Fruit fly (Drosophila melanogaster) whole organism, embryonic: Measurements from ENCODE around the gene ftz-f1.

Experiments used
- ATbp ChIP-seq: fragments of 200-800 bp; sonication (Bioruptor generic); optimal IDR thresholded peaks from 2 replicates; lab custom pipeline; 2017; ENCODE audit warnings: missing biosample characterization, mild to moderate bottlenecking, missing genetic modification characterization, missing genetic modification reagents
- Atf6 ChIP-seq: fragments of 200-800 bp; sonication (Bioruptor generic); IDR thresholded peaks from 2 replicates; pipeline ENCODE4 v1.3.6; 2022; ENCODE audit warnings: missing biosample characterization, missing genetic modification characterization
- Bteb2 ChIP-seq: fragments of 200-800 bp; sonication (Bioruptor generic); optimal IDR thresholded peaks from 2 replicates; lab custom pipeline; 2016; ENCODE audit warnings: missing biosample characterization, missing genetic modification characterization
- CG10431 ChIP-seq: fragments of 200-800 bp; sonication (Bioruptor generic); optimal IDR thresholded peaks from 3 replicates; lab custom pipeline; 2018; ENCODE audit warnings: missing biosample characterization, mild to moderate bottlenecking, missing genetic modification characterization
- CG10654 ChIP-seq: fragments of 200-800 bp; sonication (Bioruptor generic); optimal IDR thresholded peaks from 2 replicates; lab custom pipeline; 2016; ENCODE audit warnings: missing biosample characterization, missing genetic modification characterization
- CG11247 ChIP-seq: fragments of 200-800 bp; sonication (Bioruptor generic); IDR thresholded peaks from 2 replicates; pipeline ENCODE4 v1.3.6; 2022; ENCODE audit warnings: missing biosample characterization, missing genetic modification characterization
- CG12155 ChIP-seq: fragments of 200-800 bp; sonication (Bioruptor generic); optimal IDR thresholded peaks from 3 replicates; lab custom pipeline; 2016; ENCODE audit warnings: missing biosample characterization, missing genetic modification characterization
- CG12219 ChIP-seq: fragments of 200-800 bp; sonication (Bioruptor generic); optimal IDR thresholded peaks from 3 replicates; lab custom pipeline; 2018; ENCODE audit warnings: missing biosample characterization, mild to moderate bottlenecking, missing genetic modification characterization
- CG13624 ChIP-seq: fragments of 200-800 bp; sonication (Bioruptor generic); optimal IDR thresholded peaks from 2 replicates; lab custom pipeline; 2016; ENCODE audit warnings: missing biosample characterization, missing genetic modification characterization
- CG13894 ChIP-seq: fragments of 200-800 bp; sonication (Bioruptor generic); optimal IDR thresholded peaks from 3 replicates; lab custom pipeline; 2018; ENCODE audit warnings: missing biosample characterization, mild to moderate bottlenecking, missing genetic modification characterization, moderate library complexity
- CG14441 ChIP-seq: fragments of 200-800 bp; sonication (Bioruptor generic); IDR thresholded peaks from 2 replicates; pipeline ENCODE4 v1.3.6; 2022; ENCODE audit warnings: missing biosample characterization, missing genetic modification characterization
- CG15269 ChIP-seq: fragments of 200-800 bp; sonication (Bioruptor generic); optimal IDR thresholded peaks from 2 replicates; lab custom pipeline; 2018; ENCODE audit warnings: missing biosample characterization, mild to moderate bottlenecking, missing genetic modification characterization, moderate library complexity
- CG1602 ChIP-seq: fragments of 200-800 bp; sonication (Bioruptor generic); optimal IDR thresholded peaks from 3 replicates; lab custom pipeline; 2016; ENCODE audit warnings: missing biosample characterization, missing genetic modification characterization
- CG3281 ChIP-seq: fragments of 200-800 bp; sonication (Bioruptor generic); optimal IDR thresholded peaks from 3 replicates; lab custom pipeline; 2017; ENCODE audit warnings: missing biosample characterization, mild to moderate bottlenecking, missing genetic modification characterization
- CG3995 ChIP-seq: fragments of 200-800 bp; sonication (Bioruptor generic); optimal IDR thresholded peaks from 3 replicates; lab custom pipeline; 2016; ENCODE audit warnings: missing biosample characterization, missing genetic modification characterization
- CG42726 ChIP-seq: fragments of 200-800 bp; sonication (Bioruptor generic); IDR thresholded peaks from 2 replicates; pipeline ENCODE4 v1.3.6; 2022; ENCODE audit warnings: missing biosample characterization, missing genetic modification characterization; ENCODE audit not compliant: partially characterized antibody
- CG4404 ChIP-seq: fragments of 200-800 bp; sonication (Bioruptor generic); IDR thresholded peaks from 2 replicates; pipeline ENCODE4 v1.3.6; 2022; ENCODE audit warnings: missing biosample characterization, missing genetic modification characterization
- CG4820 ChIP-seq: fragments of 200-800 bp; sonication (Bioruptor generic); optimal IDR thresholded peaks from 3 replicates; lab custom pipeline; 2016; ENCODE audit warnings: missing biosample characterization, missing genetic modification characterization
- CG6654 ChIP-seq: fragments of 200-800 bp; sonication (Bioruptor generic); optimal IDR thresholded peaks from 2 replicates; lab custom pipeline; 2017; ENCODE audit warnings: missing biosample characterization, mild to moderate bottlenecking, missing genetic modification characterization
- CG6689 ChIP-seq: fragments of 200-800 bp; sonication (Bioruptor generic); IDR thresholded peaks from 2 replicates; pipeline ENCODE4 v1.3.6; 2022; ENCODE audit warnings: missing biosample characterization, missing genetic modification characterization
- CG7963 ChIP-seq: fragments of 200-800 bp; sonication (Bioruptor generic); IDR thresholded peaks from 3 replicates; pipeline ENCODE4 v1.3.6; 2022; ENCODE audit warnings: missing biosample characterization, missing genetic modification characterization; ENCODE audit not compliant: partially characterized antibody
- CG8944 ChIP-seq: fragments of 200-800 bp; sonication (Bioruptor generic); optimal IDR thresholded peaks from 3 replicates; lab custom pipeline; 2016; ENCODE audit warnings: missing biosample characterization, missing genetic modification characterization
- CrebB ChIP-seq: fragments of 200-800 bp; sonication (Bioruptor generic); optimal IDR thresholded peaks from 3 replicates; lab custom pipeline; 2018; ENCODE audit warnings: missing biosample characterization, mild to moderate bottlenecking, missing genetic modification characterization
- Dip3 ChIP-seq: fragments of 200-800 bp; sonication (Bioruptor generic); optimal IDR thresholded peaks from 3 replicates; lab custom pipeline; 2016; ENCODE audit warnings: missing biosample characterization, missing genetic modification characterization
- Doc3 ChIP-seq: fragments of 200-800 bp; sonication (Bioruptor generic); IDR thresholded peaks from 3 replicates; pipeline ENCODE4 v1.3.6; 2022; ENCODE audit warnings: missing biosample characterization, missing genetic modification characterization; ENCODE audit not compliant: partially characterized antibody
- E2f2 ChIP-seq: fragments of 200-800 bp; sonication (Bioruptor generic); IDR thresholded peaks from 2 replicates; pipeline ENCODE4 v1.3.6; 2022; ENCODE audit warnings: missing biosample characterization, missing genetic modification characterization
- Ets65A ChIP-seq: fragments of 200-800 bp; sonication (Bioruptor generic); peaks from one replicate; lab custom pipeline; 2016; ENCODE audit warnings: missing biosample characterization, missing genetic modification characterization
- Gsc ChIP-seq: fragments of 200-800 bp; sonication (Bioruptor generic); IDR thresholded peaks from 2 replicates; pipeline ENCODE4 v1.3.6; 2022; ENCODE audit warnings: missing biosample characterization, missing genetic modification characterization
- Hand ChIP-seq: fragments of 200-800 bp; sonication (Bioruptor generic); optimal IDR thresholded peaks from 2 replicates; lab custom pipeline; 2017; ENCODE audit warnings: mild to moderate bottlenecking, missing biosample characterization, missing genetic modification reagents, missing genetic modification characterization
- Hr39 ChIP-seq: fragments of >200 bp; optimal IDR thresholded peaks from 2 replicates; lab custom pipeline; 2017
- Mad ChIP-seq: fragments of 200-800 bp; sonication (Bioruptor generic); optimal IDR thresholded peaks from 2 replicates; lab custom pipeline; 2016; ENCODE audit warnings: missing biosample characterization, missing genetic modification characterization
- NC2α ChIP-seq: fragments of 200-800 bp; sonication (Bioruptor generic); optimal IDR thresholded peaks from 2 replicates; lab custom pipeline; 2016; ENCODE audit warnings: missing biosample characterization, missing genetic modification characterization
- Poxn ChIP-seq: fragments of 200-800 bp; sonication (Bioruptor generic); IDR thresholded peaks from 2 replicates; pipeline ENCODE4 v1.3.6; 2022; ENCODE audit warnings: missing biosample characterization, missing genetic modification characterization
- Sry-β ChIP-seq: fragments of 200-800 bp; sonication (Bioruptor generic); optimal IDR thresholded peaks from 2 replicates; lab custom pipeline; 2018; ENCODE audit warnings: missing biosample characterization, mild to moderate bottlenecking, missing genetic modification characterization, moderate library complexity
- TFAM ChIP-seq: fragments of 200-800 bp; sonication (Bioruptor generic); optimal IDR thresholded peaks from 2 replicates; lab custom pipeline; 2017; ENCODE audit warnings: missing biosample characterization, missing genetic modification characterization, inconsistent platforms
- Trl ChIP-seq, 3 experiments: fragments of >200 bp in 2 of 3; fragments of 200-800 bp in 1 of 3; sonication (Bioruptor generic) in 1 of 3; optimal IDR thresholded peaks; 2 replicates in 1 of 3; 3 replicates in 2 of 3; lab custom pipeline; 2016 to 2017; ENCODE audit warnings: missing biosample characterization in 1 of 3, missing genetic modification characterization in 1 of 3
- ab ChIP-seq: fragments of 200-800 bp; sonication (Bioruptor generic); optimal IDR thresholded peaks from 2 replicates; lab custom pipeline; 2016; ENCODE audit warnings: missing biosample characterization, missing genetic modification characterization
- ash1 ChIP-seq: fragments of 200-800 bp; sonication (Bioruptor generic); optimal IDR thresholded peaks from 2 replicates; lab custom pipeline; 2018; ENCODE audit warnings: missing biosample characterization, mild to moderate bottlenecking, missing genetic modification characterization
- gt ChIP-seq: fragments of 200-800 bp; sonication (Bioruptor generic); IDR thresholded peaks from 2 replicates; pipeline ENCODE4 v1.3.6; 2022; ENCODE audit warnings: missing biosample characterization, missing genetic modification characterization
- h ChIP-seq: fragments of >200 bp; optimal IDR thresholded peaks from 2 replicates; lab custom pipeline; 2017
- hb ChIP-seq: fragments of 200-800 bp; sonication (Bioruptor generic); IDR thresholded peaks from 3 replicates; pipeline ENCODE4 v1.3.6; 2022; ENCODE audit warnings: missing biosample characterization, missing genetic modification characterization; ENCODE audit not compliant: partially characterized antibody
- insv ChIP-seq, 2 experiments: fragments of 200-800 bp; sonication (Bioruptor generic); optimal IDR thresholded peaks; 3 replicates each; lab custom pipeline; 2016 to 2018; ENCODE audit warnings: missing biosample characterization in 2 of 2, missing genetic modification characterization in 2 of 2
- lola ChIP-seq, 3 experiments: fragments of >200 bp in 2 of 3; fragments of 200-800 bp in 1 of 3; sonication (Bioruptor generic) in 1 of 3; optimal IDR thresholded peaks; 2 replicates each; lab custom pipeline; 2017 to 2019; ENCODE audit warnings: missing biosample characterization in 3 of 3, missing genetic modification characterization in 3 of 3, mild to moderate bottlenecking in 1 of 3, moderate library complexity in 1 of 3
- mirr ChIP-seq: fragments of 200-800 bp; sonication (Bioruptor generic); optimal IDR thresholded peaks from 3 replicates; lab custom pipeline; 2018; ENCODE audit warnings: missing biosample characterization, mild to moderate bottlenecking, missing genetic modification characterization
- onecut ChIP-seq: fragments of 200-800 bp; sonication (Bioruptor generic); IDR thresholded peaks from 2 replicates; pipeline ENCODE4 v1.3.6; 2022; ENCODE audit warnings: missing biosample characterization, missing genetic modification characterization
- prd ChIP-seq, 3 experiments: fragments of >200 bp in 2 of 3; fragments of 200-800 bp in 1 of 3; sonication (Bioruptor generic) in 1 of 3; optimal IDR thresholded peaks in 2 of 3; IDR thresholded peaks in 1 of 3; 2 replicates in 2 of 3; 3 replicates in 1 of 3; pipeline versions ENCODE4 v1.3.6 to Lab custom; 2017 to 2022; ENCODE audit warnings: missing biosample characterization in 1 of 3, missing genetic modification characterization in 1 of 3
- rib ChIP-seq: fragments of 200-800 bp; sonication (Bioruptor generic); IDR thresholded peaks from 2 replicates; pipeline ENCODE4 v1.3.6; 2022; ENCODE audit warnings: missing biosample characterization, missing genetic modification characterization
- sna ChIP-seq: fragments of 200-800 bp; sonication (Bioruptor generic); IDR thresholded peaks from 2 replicates; pipeline ENCODE4 v1.3.6; 2022; ENCODE audit warnings: missing biosample characterization, missing genetic modification characterization; ENCODE audit not compliant: partially characterized antibody
- tx ChIP-seq: fragments of 200-800 bp; sonication (Bioruptor generic); optimal IDR thresholded peaks from 2 replicates; lab custom pipeline; 2016; ENCODE audit warnings: missing biosample characterization, missing genetic modification characterization
- zen2 ChIP-seq: fragments of 200-800 bp; sonication (Bioruptor generic); IDR thresholded peaks from 3 replicates; pipeline ENCODE4 v1.3.6; 2022; ENCODE audit warnings: missing biosample characterization, missing genetic modification characterization; ENCODE audit not compliant: partially characterized antibody

The ftz-f1 gene

DNA sequence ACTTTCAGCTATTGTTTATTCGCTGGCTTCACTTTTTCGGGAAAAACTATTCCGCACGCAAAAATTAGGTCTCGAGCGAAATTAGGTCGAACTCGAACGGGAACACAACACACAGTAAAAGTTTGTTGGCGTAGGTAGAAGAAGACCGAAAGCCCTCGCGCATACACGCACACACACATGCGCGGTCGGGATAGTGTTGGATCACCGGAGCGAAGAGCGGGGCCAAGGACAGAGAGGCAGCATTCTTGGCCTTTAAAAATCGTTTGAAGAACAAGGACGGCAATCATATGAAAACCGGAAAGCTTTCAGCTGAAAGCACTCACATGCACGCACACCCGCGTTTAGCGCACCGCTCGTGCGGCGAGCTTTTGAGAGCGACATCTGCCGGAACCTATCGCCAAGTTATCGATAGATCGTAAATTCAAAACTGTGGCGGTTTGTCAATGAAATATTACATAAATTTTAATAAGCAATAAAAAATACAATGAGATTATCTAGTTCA lies at the start of gene ftz-f1 (continued):
- TF ChIP-seq insv (GFP tag; optimal IDR thresholded peaks at IDR 0.05; lab: Kevin White, UChicago) (no peak), CG1602 (GFP tag; lab: Kevin White, UChicago) (no peak), CG14441 (GFP tag; lab: Robert Waterston, UW) (no peak), CG7963 (GFP tag; lab: Robert Waterston, UW) (peak; percentile 64), rib (peak; percentile 71), Ets65A (GFP tag; lab: Kevin White, UChicago) (peak; percentile 38), onecut (GFP tag; lab: Robert Waterston, UW) (peak; percentile 8; the same call in 1 of the 2 replicates), Atf6 (peak; percentile 61; the same call in 1 of the 2 replicates), CG8944 (GFP tag; lab: Kevin White, UChicago) (no peak), CG12219 (no peak), E2f2 (peak; percentile 100), CrebB (tag; lab: Kevin White, UChicago) (peak; percentile 70), CG13624 (peak; percentile 44), CG13894 (no peak), ash1 (GFP tag; lab: Kevin White, UChicago) (peak; percentile 19), Hr39 (lab: Kevin White, UChicago) (no peak), Sry-β (no peak), CG6654 (GFP tag; lab: Kevin White, UChicago) (no peak), Doc3 (GFP tag; lab: Robert Waterston, UW) (peak; percentile 47), CG12155 (peak; percentile 15), CG4404 (GFP tag; lab: Robert Waterston, UW) (no peak), Trl (optimal IDR thresholded peaks at IDR 0.05; lab: Kevin White, UChicago) (peak in 1 of 2 experiments; percentile 58), Trl (GFP tag; optimal IDR thresholded peaks at IDR 0.05; lab: Kevin White, UChicago) (no peak), Poxn (GFP tag; lab: Robert Waterston, UW) (no peak), prd (optimal IDR thresholded peaks at IDR 0.05; lab: Kevin White, UChicago) (no peak), prd (GFP tag; IDR thresholded peaks at IDR 0.05; lab: Robert Waterston, UW) (0 out of 3 replicates have a peak, but pooled peaks have one; percentile 11), Mad (GFP tag; lab: Kevin White, UChicago) (peak; percentile 28), gt (GFP tag; lab: Robert Waterston, UW) (no peak), Dip3 (GFP tag; lab: Kevin White, UChicago) (no peak), mirr (GFP tag; lab: Kevin White, UChicago) (peak; percentile 85), CG10431 (GFP tag; lab: Kevin White, UChicago) (no peak), CG3995 (GFP tag; lab: Kevin White, UChicago) (no peak), Bteb2 (GFP tag; lab: Kevin White, UChicago) (peak; percentile 17), Hand (GFP tag; lab: Kevin White, UChicago) (no peak), zen2 (GFP tag; lab: Robert Waterston, UW) (no peak; the same call in 2 of the 3 replicates), lola (GFP tag; optimal IDR thresholded peaks at IDR 0.05; lab: Kevin White, UChicago) (no peak), CG10654 (GFP tag; lab: Kevin White, UChicago) (no peak), Gsc (GFP tag; lab: Robert Waterston, UW) (no peak), ATbp (GFP tag; lab: Kevin White, UChicago) (no peak), tx (GFP tag; lab: Kevin White, UChicago) (no peak), CG6689 (GFP tag; lab: Robert Waterston, UW) (no peak), NC2α (no peak), hb (GFP tag; lab: Robert Waterston, UW) (peak; percentile 54; the same call in 1 of the 3 replicates), TFAM (GFP tag; lab: Kevin White, UChicago) (no peak), CG4820 (GFP tag; lab: Kevin White, UChicago) (no peak), sna (GFP tag; lab: Robert Waterston, UW) (peak; percentile 79), CG3281 (GFP tag; lab: Kevin White, UChicago) (peak; percentile 19), CG11247 (GFP tag; lab: Robert Waterston, UW) (no peak), h (no peak), CG42726 (GFP tag; lab: Robert Waterston, UW) (peak; percentile 94), ab (GFP tag; lab: Kevin White, UChicago) (no peak), CG15269 (no peak)
